Worm (Caenorhabditis elegans) whole organism, young adult: ENCODE data around the gene K07E8.7.

Source experiments
- B0019.2 ChIP-seq: fragments of 200-800 bp; sonication (Bioruptor generic); conservative IDR thresholded peaks from 2 replicates; pipeline ENCODE4 v1.3.6; 2022; ENCODE audit warnings: missing genetic modification reagents, missing genetic modification characterization, missing compliant biosample characterization
- C17E4.6 ChIP-seq: fragments of 200-800 bp; sonication (Bioruptor generic); IDR thresholded peaks from 2 replicates; pipeline ENCODE4 v1.3.6; 2022; ENCODE audit warnings: missing genetic modification reagents, missing genetic modification characterization, missing compliant biosample characterization
- D2030.7 ChIP-seq: fragments of 200-800 bp; sonication (Bioruptor generic); IDR thresholded peaks from 2 replicates; pipeline ENCODE4 v1.3.6; 2022; ENCODE audit warnings: missing genetic modification reagents, missing genetic modification characterization, missing compliant biosample characterization
- F33H1.4 ChIP-seq: fragments of 200-800 bp; sonication (Bioruptor generic); IDR thresholded peaks from 2 replicates; pipeline ENCODE4 v1.3.6; 2022; ENCODE audit warnings: missing genetic modification reagents, missing genetic modification characterization, missing compliant biosample characterization
- F37B4.10 ChIP-seq: fragments of 200-800 bp; sonication (Bioruptor generic); IDR thresholded peaks from 2 replicates; pipeline ENCODE4 v1.3.6; 2022; ENCODE audit warnings: missing genetic modification characterization, missing compliant biosample characterization
- Y79H2A.3 ChIP-seq: fragments of 200-800 bp; sonication (Bioruptor generic); conservative IDR thresholded peaks from 2 replicates; pipeline ENCODE4 v1.3.6; 2022; ENCODE audit warnings: missing genetic modification reagents, missing genetic modification characterization, missing compliant biosample characterization
- aptf-3 ChIP-seq: fragments of 200-800 bp; sonication (Bioruptor generic); IDR thresholded peaks from 2 replicates; pipeline ENCODE4 v1.3.6; 2022; ENCODE audit warnings: missing genetic modification characterization, missing compliant biosample characterization
- attf-3 ChIP-seq: fragments of 200-800 bp; sonication (Bioruptor generic); conservative IDR thresholded peaks from 2 replicates; pipeline ENCODE4 v1.3.6; 2022; ENCODE audit warnings: missing genetic modification reagents, missing genetic modification characterization, missing compliant biosample characterization
- attf-5 ChIP-seq: fragments of 200-800 bp; sonication (Bioruptor generic); optimal IDR thresholded peaks from 2 replicates; lab custom pipeline; 2018; ENCODE audit warnings: mild to moderate bottlenecking, missing genetic modification characterization, missing compliant biosample characterization
- attf-6 ChIP-seq: fragments of 200-800 bp; sonication (Bioruptor generic); IDR thresholded peaks from 2 replicates; pipeline ENCODE4 v1.3.6; 2022; ENCODE audit warnings: missing genetic modification reagents, missing genetic modification characterization, missing compliant biosample characterization
- bed-1 ChIP-seq: fragments of 200-800 bp; sonication (Bioruptor generic); IDR thresholded peaks from 2 replicates; pipeline ENCODE4 v1.3.6; 2022; ENCODE audit warnings: missing genetic modification reagents, missing genetic modification characterization, missing compliant biosample characterization
- ccch-3 ChIP-seq: fragments of 200-800 bp; sonication (Bioruptor generic); optimal IDR thresholded peaks from 2 replicates; lab custom pipeline; 2018; ENCODE audit warnings: mild to moderate bottlenecking, missing genetic modification characterization, missing compliant biosample characterization
- cebp-2 ChIP-seq: fragments of 200-800 bp; sonication (Bioruptor generic); IDR thresholded peaks from 2 replicates; pipeline ENCODE4 v1.3.6; 2022; ENCODE audit warnings: missing genetic modification characterization, missing compliant biosample characterization
- ceh-58 ChIP-seq: fragments of 200-800 bp; sonication (Bioruptor generic); IDR thresholded peaks from 2 replicates; pipeline ENCODE4 v1.3.6; 2022; ENCODE audit warnings: missing genetic modification characterization, missing compliant biosample characterization
- ceh-91 ChIP-seq: fragments of 200-800 bp; sonication (Bioruptor generic); IDR thresholded peaks from 2 replicates; pipeline ENCODE4 v1.3.6; 2022; ENCODE audit warnings: missing genetic modification reagents, missing genetic modification characterization, missing compliant biosample characterization
- egl-18 ChIP-seq: fragments of 200-800 bp; sonication (Bioruptor generic); IDR thresholded peaks from 2 replicates; pipeline ENCODE4 v1.3.6; 2022; ENCODE audit warnings: missing genetic modification reagents, missing genetic modification characterization, missing compliant biosample characterization
- let-607 ChIP-seq, 2 experiments: fragments of 200-800 bp in 1 of 2; sonication (Bioruptor generic) in 1 of 2; sonication (generic microtip) in 1 of 2; optimal IDR thresholded peaks; 2 replicates each; lab custom pipeline; 2016 to 2018; ENCODE audit warnings: mild to moderate bottlenecking in 2 of 2, missing compliant biosample characterization in 2 of 2, missing genetic modification characterization in 2 of 2, moderate library complexity in 2 of 2, missing genotype in 1 of 2
- lin-26 ChIP-seq: fragments of 200-800 bp; sonication (Bioruptor generic); IDR thresholded peaks from 2 replicates; pipeline ENCODE4 v1.3.6; 2022; ENCODE audit warnings: missing genetic modification reagents, missing genetic modification characterization, missing compliant biosample characterization
- lir-1 ChIP-seq: fragments of 200-800 bp; sonication (Bioruptor generic); conservative IDR thresholded peaks from 2 replicates; pipeline ENCODE4 v1.3.6; 2022; ENCODE audit warnings: missing genetic modification reagents, missing genetic modification characterization, missing compliant biosample characterization
- lsy-27 ChIP-seq: sonication (generic microtip); optimal IDR thresholded peaks from 2 replicates; lab custom pipeline; 2017; ENCODE audit warnings: missing genetic modification characterization, mild to moderate bottlenecking, missing compliant biosample characterization, antibody characterized with exemption, missing genotype, borderline replicate concordance; ENCODE audit not compliant: insufficient read depth
- madf-3 ChIP-seq: fragments of 200-800 bp; sonication (Bioruptor generic); IDR thresholded peaks from 2 replicates; pipeline ENCODE4 v1.3.6; 2022; ENCODE audit warnings: missing genetic modification reagents, missing genetic modification characterization, missing compliant biosample characterization
- madf-6 ChIP-seq: fragments of 200-800 bp; sonication (Bioruptor generic); IDR thresholded peaks from 2 replicates; pipeline ENCODE4 v1.3.6; 2022; ENCODE audit warnings: missing genetic modification reagents, missing genetic modification characterization, missing compliant biosample characterization
- madf-8 ChIP-seq: fragments of 200-800 bp; sonication (Bioruptor generic); conservative IDR thresholded peaks from 2 replicates; pipeline ENCODE4 v1.3.6; 2022; ENCODE audit warnings: missing genetic modification reagents, missing genetic modification characterization, missing compliant biosample characterization
- mcd-1 ChIP-seq: fragments of 200-800 bp; sonication (Bioruptor generic); IDR thresholded peaks from 2 replicates; pipeline ENCODE4 v1.3.6; 2022; ENCODE audit warnings: missing genetic modification reagents, missing genetic modification characterization, missing compliant biosample characterization
- nfyb-1 ChIP-seq: fragments of 200-800 bp; sonication (Bioruptor generic); IDR thresholded peaks from 2 replicates; pipeline ENCODE4 v1.3.6; 2022; ENCODE audit warnings: missing genetic modification reagents, missing genetic modification characterization, missing compliant biosample characterization
- nhr-120 ChIP-seq: fragments of 200-800 bp; sonication (Bioruptor generic); IDR thresholded peaks from 2 replicates; pipeline ENCODE4 v1.3.6; 2022; ENCODE audit warnings: missing genetic modification characterization, missing compliant biosample characterization
- nhr-90 ChIP-seq: sonication (generic microtip); optimal IDR thresholded peaks from 2 replicates; lab custom pipeline; 2016; ENCODE audit warnings: missing genotype, mild to moderate bottlenecking, missing genetic modification characterization, missing compliant biosample characterization
- pbrm-1 ChIP-seq: fragments of 200-800 bp; sonication (Bioruptor generic); IDR thresholded peaks from 2 replicates; pipeline ENCODE4 v1.3.6; 2022; ENCODE audit warnings: missing genetic modification reagents, missing genetic modification characterization, missing compliant biosample characterization
- sdz-38 ChIP-seq: sonication (generic microtip); optimal IDR thresholded peaks from 2 replicates; lab custom pipeline; 2016; ENCODE audit warnings: missing genotype, missing genetic modification characterization, missing compliant biosample characterization
- sea-2 ChIP-seq: fragments of 200-800 bp; sonication (Bioruptor generic); IDR thresholded peaks from 2 replicates; pipeline ENCODE4 v1.3.6; 2022; ENCODE audit warnings: missing genetic modification characterization, missing compliant biosample characterization
- tbp1 ChIP-seq: fragments of 200-800 bp; sonication (Bioruptor generic); optimal IDR thresholded peaks from 2 replicates; lab custom pipeline; 2018; ENCODE audit warnings: mild to moderate bottlenecking, missing genetic modification characterization, missing compliant biosample characterization
- zfh-2 ChIP-seq: fragments of 200-800 bp; sonication (Bioruptor generic); conservative IDR thresholded peaks from 2 replicates; pipeline ENCODE4 v1.3.6; 2022; ENCODE audit warnings: missing genetic modification reagents, missing genetic modification characterization, missing compliant biosample characterization
- ztf-25 ChIP-seq: fragments of 200-800 bp; sonication (Bioruptor generic); IDR thresholded peaks from 2 replicates; pipeline ENCODE4 v1.3.6; 2022; ENCODE audit warnings: missing genetic modification reagents, missing genetic modification characterization, missing compliant biosample characterization
- ztf-28 ChIP-seq: fragments of 200-800 bp; sonication (Bioruptor generic); IDR thresholded peaks from 2 replicates; pipeline ENCODE4 v1.3.6; 2022; ENCODE audit warnings: missing genetic modification reagents, missing genetic modification characterization, missing compliant biosample characterization
- ztf-6 ChIP-seq: fragments of 200-800 bp; sonication (Bioruptor generic); IDR thresholded peaks from 2 replicates; pipeline ENCODE4 v1.3.6; 2022; ENCODE audit warnings: missing genetic modification reagents, missing genetic modification characterization, missing compliant biosample characterization

The K07E8.7 gene

ce11 chrII:696776-697532, 46.8 kb upstream of the K07E8.7 start (continued):
- TF ChIP-seq C17E4.6 (0 out of 2 replicates have a peak, but pooled peaks have one; percentile 22), madf-6 (0 out of 2 replicates have a peak, but pooled peaks have one; percentile 18), aptf-3 (0 out of 2 replicates have a peak, but pooled peaks have one; percentile 75), attf-3 (0 out of 2 replicates have a peak, but pooled peaks have one; percentile 8), mcd-1 (GFP tag; lab: Robert Waterston, UW) (0 out of 2 replicates have a peak, but pooled peaks have one; percentile 10), ztf-28 (GFP tag; lab: Robert Waterston, UW) (peak; percentile 79)
- TF ChIP-seq, all 124 proteins: peak for 35; not testable (repeated sequence) for 89

- peak; percentile 90; the same call in 1 of the 2 replicates for TF ChIP-seq F37B4.10
- peak; percentile 74; the same call in 1 of the 2 replicates for TF ChIP-seq ceh-58
- TF ChIP-seq egl-18 (GFP tag; lab: Robert Waterston, UW): 0 out of 2 replicates have a peak, but pooled peaks have one; percentile 37
- TF ChIP-seq D2030.7 (GFP tag; lab: Robert Waterston, UW): peak; percentile 54
- TF ChIP-seq bed-1 (GFP tag; lab: Robert Waterston, UW): peak; percentile 93; the same call in 1 of the 2 replicates
- TF ChIP-seq ztf-6 (GFP tag; lab: Robert Waterston, UW): peak; percentile 54; the same call in 1 of the 2 replicates
- 0 out of 2 replicates have a peak, but pooled peaks have one; percentile 56 for TF ChIP-seq lin-26 (GFP tag; lab: Robert Waterston, UW)
- TF ChIP-seq attf-6 (GFP tag; lab: Robert Waterston, UW): peak; percentile 52; the same call in 1 of the 2 replicates
- TF ChIP-seq lir-1: 0 out of 2 replicates have a peak, but pooled peaks have one; percentile 19
- peak; percentile 77 for TF ChIP-seq F33H1.4
- peak; percentile 91 for TF ChIP-seq aptf-3
- TF ChIP-seq B0019.2 (GFP tag; lab: Robert Waterston, UW): 0 out of 2 replicates have a peak, but pooled peaks have one; percentile 32
- TF ChIP-seq madf-8 (GFP tag; lab: Robert Waterston, UW): peak; percentile 22; the same call in 1 of the 2 replicates
- peak; percentile 72; the same call in 1 of the 2 replicates for TF ChIP-seq sea-2 (GFP tag; lab: Robert Waterston, UW)
- TF ChIP-seq attf-3: 0 out of 2 replicates have a peak, but pooled peaks have one; percentile 53
- 0 out of 2 replicates have a peak, but pooled peaks have one; percentile 75 for TF ChIP-seq nhr-120
- TF ChIP-seq pbrm-1 (GFP tag; lab: Robert Waterston, UW): 0 out of 2 replicates have a peak, but pooled peaks have one; percentile 30
- peak; percentile 76 for TF ChIP-seq madf-3
- TF ChIP-seq ztf-25: peak; percentile 81
- 0 out of 2 replicates have a peak, but pooled peaks have one; percentile 42 for TF ChIP-seq C17E4.6
- TF ChIP-seq nfyb-1 (GFP tag; lab: Robert Waterston, UW): peak; percentile 68
- peak; percentile 52; the same call in 1 of the 2 replicates for TF ChIP-seq Y79H2A.3 (GFP tag; lab: Robert Waterston, UW)
- peak; percentile 86 for TF ChIP-seq ztf-28 (GFP tag; lab: Robert Waterston, UW)
- TF ChIP-seq cebp-2: peak; percentile 58; the same call in 1 of the 2 replicates
- peak; percentile 72; the same call in 1 of the 2 replicates for TF ChIP-seq ceh-91 (GFP tag; lab: Robert Waterston, UW)
Measured at ce11 chrII:695079-695478, 44.9 kb upstream of the K07E8.7 start.

DNA sequence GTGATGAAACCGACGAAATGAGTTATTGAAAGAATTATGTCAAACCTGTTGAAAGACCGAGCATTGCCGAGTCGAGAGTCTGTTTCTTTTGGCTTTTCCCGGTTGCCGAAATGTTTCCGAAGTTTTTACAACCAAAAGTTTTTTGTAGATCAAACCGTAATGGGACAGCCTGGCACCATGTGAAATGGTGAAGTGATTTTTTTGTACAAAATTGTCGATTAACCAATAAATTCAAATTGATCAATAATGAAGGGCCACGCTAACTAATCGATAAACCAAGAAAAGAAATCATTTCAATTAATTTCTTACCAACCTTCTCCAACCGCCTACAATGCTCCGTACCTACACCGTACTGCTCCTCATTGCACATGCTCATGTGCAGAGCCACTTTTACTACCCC, 41.4 kb upstream of the K07E8.7 start, which contains the start of gene T02H6.3:
Gene T02H6.3 (plus strand): TSS at position 301 of the 400 bp plus-strand sequence.
- TF ChIP-seq ccch-3 (GFP tag; lab: Kevin White, UChicago) (no peak), sdz-38 (tag; lab: Kevin White, UChicago) (no peak), zfh-2 (GFP tag; lab: Robert Waterston, UW) (no peak), lsy-27 (tag; lab: Kevin White, UChicago) (no peak), nhr-90 (tag; lab: Kevin White, UChicago) (no peak), cebp-2 (no peak), ztf-25 (no peak), attf-5 (GFP tag; lab: Kevin White, UChicago) (no peak), let-607 (tag; optimal IDR thresholded peaks at IDR 0.05; lab: Kevin White, UChicago) (no peak), tbp1 (GFP tag; lab: Kevin White, UChicago) (no peak), egl-18 (GFP tag; lab: Robert Waterston, UW) (no peak), madf-3 (no peak)
